2 worm cellular contexts compared by ENCODE assay signal in the genomic region with DNA sequence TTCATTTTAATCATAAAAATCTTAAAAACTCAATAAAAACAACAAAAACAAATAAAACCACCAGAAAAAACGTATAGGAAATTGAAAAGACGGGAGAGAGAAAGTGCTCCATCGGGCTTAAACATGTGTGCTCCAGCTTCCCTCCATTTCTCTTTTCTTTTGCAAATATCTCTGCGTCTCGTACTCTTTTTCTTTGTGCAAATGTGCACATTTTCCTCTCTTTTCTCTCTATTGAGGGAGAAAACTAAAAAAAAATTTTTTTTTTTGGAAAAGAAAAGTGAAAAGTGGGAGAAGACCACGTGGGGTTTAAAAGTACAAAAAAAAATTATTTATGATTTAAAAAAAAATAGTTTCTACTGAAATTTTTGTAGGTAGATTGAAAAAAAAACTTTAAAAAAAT.
TF ChIP-seq lines count a peak whose summit lies in the region.

No protein-coding gene starts in this region.

TF ChIP-seq in whole organism, L1 larva, 84 proteins besides CTCF, POLR2A, EP300 and RAD21 (continued from another document):
- peak; percentile 34 to 51 for TF ChIP-seq efl-1 (optimal IDR thresholded peaks at IDR 0.05; lab: Kevin White, UChicago)
- no peak for TF ChIP-seq efl-1 (GFP tag; optimal IDR thresholded peaks at IDR 0.05 in 1 of 2; lab: Kevin White, UChicago)
- TF ChIP-seq nhr-71 (tag; optimal IDR thresholded peaks at IDR 0.05; lab: Kevin White, UChicago), result peak; percentile 46
- TF ChIP-seq nhr-90 (tag; optimal IDR thresholded peaks at IDR 0.05; lab: Kevin White, UChicago; ENCODE audit: poor library complexity), result no peak

TF ChIP-seq in whole organism, L4 larva, 104 proteins besides CTCF, POLR2A, EP300 and RAD21 (continued from another document):
- TF ChIP-seq mxl-3 (GFP tag; optimal IDR thresholded peaks at IDR 0.05; lab: Kevin White, UChicago) (no peak), rbr-2 (tag; optimal IDR thresholded peaks at IDR 0.05; lab: Kevin White, UChicago) (no peak), dmd-6 (GFP tag; IDR thresholded peaks at IDR 0.05; lab: Robert Waterston, UW) (peak; percentile 48), unc-62 (GFP tag; optimal IDR thresholded peaks at IDR 0.05 in 1 of 2; lab: Kevin White, UChicago) (no peak), unc-62 (tag; optimal IDR thresholded peaks at IDR 0.05; lab: Kevin White, UChicago) (no peak), pqm-1 (tag; optimal IDR thresholded peaks at IDR 0.05; lab: Kevin White, UChicago) (no peak), T26A8.4 (GFP tag; IDR thresholded peaks at IDR 0.05; lab: Robert Waterston, UW) (no peak), aha-1 (tag; lab: Kevin White, UChicago) (peak; percentile 20), dmd-9 (GFP tag; IDR thresholded peaks at IDR 0.05; lab: Robert Waterston, UW) (no peak), hlh-30 (tag; optimal IDR thresholded peaks at IDR 0.05; lab: Kevin White, UChicago; ENCODE audit: insufficient read depth) (peak; percentile 26), mes-2 (tag; optimal IDR thresholded peaks at IDR 0.05; lab: Kevin White, UChicago; ENCODE audit: poor library complexity, severe bottlenecking) (peak; percentile 0), lin-29 (GFP tag; IDR thresholded peaks at IDR 0.05; lab: Robert Waterston, UW) (no peak), fkh-10 (GFP tag; optimal IDR thresholded peaks at IDR 0.05; lab: Kevin White, UChicago) (peak; percentile 1), spr-3 (GFP tag; optimal IDR thresholded peaks at IDR 0.05; lab: Kevin White, UChicago) (no peak)
